Fruit fly (Drosophila melanogaster) S2 (cell line): Measurements from ENCODE around the gene dysc.

Experiments
- CG8478 ChIP-seq: fragments of >200 bp; optimal IDR thresholded peaks from 2 replicates; lab custom pipeline; 2018
- CTCF ChIP-seq, 2 experiments: fragments of >200 bp; optimal IDR thresholded peaks; 2 replicates each; lab custom pipeline; 2018

Gene dysc

dm6 chr3L:13903186-13904020 is at the start of gene dysc:
dysc (minus strand) TSS chr3L:13903236.
- TF ChIP-seq CG8478 (lab: Kevin White, UChicago) = no peak
- TF ChIP-seq CTCF (optimal IDR thresholded peaks at IDR 0.05; lab: Kevin White, UChicago) = no peak

dm6 chr3L:13952484-13953048 is 49.5 kb upstream of the dysc start:
- no peak for TF ChIP-seq CTCF (optimal IDR thresholded peaks at IDR 0.05; lab: Kevin White, UChicago)
- no peak for TF ChIP-seq CG8478 (lab: Kevin White, UChicago)

dm6 chr3L:13951564-13951963 is 48.5 kb upstream of the dysc start:
- TF ChIP-seq CTCF (optimal IDR thresholded peaks at IDR 0.05; lab: Kevin White, UChicago) (no peak), CG8478 (lab: Kevin White, UChicago) (no peak)

dm6 chr3L:13949440-13950066 is 46.5 kb upstream of the dysc start:
- TF ChIP-seq CG8478 (lab: Kevin White, UChicago) = no peak
- no peak for TF ChIP-seq CTCF (optimal IDR thresholded peaks at IDR 0.05; lab: Kevin White, UChicago)

- TF ChIP-seq CG8478 (lab: Kevin White, UChicago) (no peak), CTCF (optimal IDR thresholded peaks at IDR 0.05; lab: Kevin White, UChicago) (no peak)
Observed at dm6 chr3L:13946003-13946402, 43.0 kb upstream of the dysc start.

dm6 chr3L:13939151-13939499 is 36.1 kb upstream of the dysc start, which contains the start of gene CG32137:
CG32137 (plus strand) TSS chr3L:13939250.
- no peak for TF ChIP-seq CG8478 (lab: Kevin White, UChicago)
- no peak for TF ChIP-seq CTCF (optimal IDR thresholded peaks at IDR 0.05; lab: Kevin White, UChicago)

dm6 chr3L:13938470-13939150 is 35.6 kb upstream of the dysc start:
- TF ChIP-seq CTCF (optimal IDR thresholded peaks at IDR 0.05; lab: Kevin White, UChicago) (no peak), CG8478 (lab: Kevin White, UChicago) (no peak)

- TF ChIP-seq CG8478 (lab: Kevin White, UChicago) (no peak), CTCF (optimal IDR thresholded peaks at IDR 0.05; lab: Kevin White, UChicago) (no peak)
Observed at dm6 chr3L:13936771-13937170, 33.7 kb upstream of the dysc start.

- TF ChIP-seq CTCF (optimal IDR thresholded peaks at IDR 0.05; lab: Kevin White, UChicago) = no peak
- TF ChIP-seq CG8478 (lab: Kevin White, UChicago) = no peak
Observed at dm6 chr3L:13934902-13935301, 31.9 kb upstream of the dysc start.

dm6 chr3L:13928769-13929594 is 25.9 kb upstream of the dysc start, which contains the start of the genes CG8833 and DCTN1-p150:
CG8833 (minus strand) TSS chr3L:13929000.
DCTN1-p150 (plus strand) TSS chr3L:13929387.
- TF ChIP-seq CTCF (optimal IDR thresholded peaks at IDR 0.05; lab: Kevin White, UChicago) (no peak), CG8478 (lab: Kevin White, UChicago) (no peak)

dm6 chr3L:13925117-13925726 is 22.2 kb upstream of the dysc start, which contains the start of gene Rgl:
Rgl (minus strand) TSS chr3L:13925335.
- TF ChIP-seq CG8478 (lab: Kevin White, UChicago) (no peak), CTCF (optimal IDR thresholded peaks at IDR 0.05; lab: Kevin White, UChicago) (no peak)

dm6 chr3L:13924646-13925045 is 21.6 kb upstream of the dysc start:
- TF ChIP-seq CTCF (optimal IDR thresholded peaks at IDR 0.05; lab: Kevin White, UChicago) (no peak), CG8478 (lab: Kevin White, UChicago) (no peak)
